Worm (Caenorhabditis elegans) whole organism, L4 larva: Measurements from ENCODE around the gene R186.3.

Experiments used
- D1046.2 ChIP-seq: fragments of 200-800 bp; sonication (Bioruptor generic); IDR thresholded peaks from 2 replicates; pipeline ENCODE4 v1.3.6; 2022; ENCODE audit warnings: missing genetic modification characterization, missing compliant biosample characterization
- F10B5.3 ChIP-seq: sonication (generic microtip); optimal IDR thresholded peaks from 2 replicates; lab custom pipeline; 2016; ENCODE audit warnings: mild to moderate bottlenecking, missing genetic modification characterization, missing compliant biosample characterization
- F37D6.2 ChIP-seq: sonication (generic microtip); optimal IDR thresholded peaks from 2 replicates; lab custom pipeline; 2016; ENCODE audit warnings: mild to moderate bottlenecking, missing genetic modification characterization, missing compliant biosample characterization
- R02D3.7 ChIP-seq: fragments of 150-350 bp; sonication (generic microtip); optimal IDR thresholded peaks from 3 replicates; lab custom pipeline; 2014; ENCODE audit warnings: missing biosample characterization, missing genetic modification characterization
- aha-1 ChIP-seq: fragments of 150-350 bp; peaks from one replicate; lab custom pipeline; 2014; ENCODE audit warnings: missing biosample characterization, missing genetic modification characterization
- ama-1 ChIP-seq: fragments of 150-350 bp; optimal IDR thresholded peaks from 2 replicates; lab custom pipeline; 2014; ENCODE audit warnings: inconsistent platforms, mixed read lengths
- arid-1 ChIP-seq: fragments of 200-800 bp; sonication (Bioruptor generic); conservative IDR thresholded peaks from 2 replicates; pipeline ENCODE4 v1.3.6; 2022; ENCODE audit warnings: missing genetic modification reagents, missing genetic modification characterization, missing compliant biosample characterization
- ceh-20 ChIP-seq: fragments of 200-800 bp; sonication (Bioruptor generic); IDR thresholded peaks from 2 replicates; pipeline ENCODE4 v1.3.6; 2022; ENCODE audit warnings: missing genetic modification reagents, missing genetic modification characterization, missing compliant biosample characterization
- ces-1 ChIP-seq: fragments of 150-350 bp; sonication (generic microtip); optimal IDR thresholded peaks from 4 replicates; lab custom pipeline; 2014; ENCODE audit warnings: missing biosample characterization, missing genetic modification reagents, missing genetic modification characterization
- daf-12 ChIP-seq: fragments of 150-350 bp; optimal IDR thresholded peaks from 2 replicates; lab custom pipeline; 2014; ENCODE audit warnings: missing biosample characterization, missing genetic modification reagents, missing genetic modification characterization
- daf-16 ChIP-seq, 3 experiments: sonication (generic microtip); optimal IDR thresholded peaks; 2 replicates each; lab custom pipeline; 2016 to 2017; ENCODE audit warnings: missing genetic modification characterization in 3 of 3, missing genetic modification reagents in 3 of 3, mild to moderate bottlenecking in 2 of 3, missing compliant biosample characterization in 2 of 3, missing biosample characterization in 1 of 3, moderate library complexity in 1 of 3
- dmd-6 ChIP-seq: fragments of 200-800 bp; sonication (Bioruptor generic); IDR thresholded peaks from 2 replicates; pipeline ENCODE4 v1.3.6; 2022; ENCODE audit warnings: missing genetic modification reagents, missing genetic modification characterization, missing compliant biosample characterization
- dmd-8 ChIP-seq: fragments of 200-800 bp; sonication (Bioruptor generic); IDR thresholded peaks from 2 replicates; pipeline ENCODE4 v1.3.6; 2022; ENCODE audit warnings: missing genetic modification characterization, missing compliant biosample characterization
- dve-1 ChIP-seq: sonication (generic microtip); optimal IDR thresholded peaks from 2 replicates; lab custom pipeline; 2017; ENCODE audit warnings: antibody characterized with exemption, mild to moderate bottlenecking, missing genetic modification characterization, missing compliant biosample characterization; ENCODE audit not compliant: insufficient read depth
- fkh-10 ChIP-seq: fragments of 150-350 bp; optimal IDR thresholded peaks from 2 replicates; lab custom pipeline; 2014; ENCODE audit warnings: missing biosample characterization, missing genetic modification reagents, missing genetic modification characterization
- fos-1 ChIP-seq: fragments of 150-350 bp; optimal IDR thresholded peaks from 2 replicates; lab custom pipeline; 2014; ENCODE audit warnings: missing biosample characterization, missing genetic modification characterization
- gei-8 ChIP-seq: fragments of 200-800 bp; sonication (Bioruptor generic); optimal IDR thresholded peaks from 2 replicates; lab custom pipeline; 2018; ENCODE audit warnings: mild to moderate bottlenecking, missing genetic modification characterization, missing compliant biosample characterization
- hlh-30 ChIP-seq: sonication (generic microtip); optimal IDR thresholded peaks from 2 replicates; lab custom pipeline; 2017; ENCODE audit warnings: antibody characterized with exemption, mild to moderate bottlenecking, missing genetic modification characterization, missing compliant biosample characterization; ENCODE audit not compliant: insufficient read depth
- hmg-1.1 ChIP-seq: fragments of 200-800 bp; sonication (Bioruptor generic); IDR thresholded peaks from 2 replicates; pipeline ENCODE4 v1.3.6; 2022; ENCODE audit warnings: missing genetic modification reagents, missing genetic modification characterization, missing compliant biosample characterization
- lin-13 ChIP-seq: fragments of 150-350 bp; optimal IDR thresholded peaks from 2 replicates; lab custom pipeline; 2014; ENCODE audit warnings: missing biosample characterization, missing genetic modification reagents, missing genetic modification characterization
- lir-3 ChIP-seq: sonication (generic microtip); optimal IDR thresholded peaks from 2 replicates; lab custom pipeline; 2016; ENCODE audit warnings: mild to moderate bottlenecking, missing genetic modification characterization, missing compliant biosample characterization
- mep-1 ChIP-seq: fragments of 150-350 bp; sonication (generic microtip); optimal IDR thresholded peaks from 3 replicates; lab custom pipeline; 2014; ENCODE audit warnings: missing biosample characterization, missing genetic modification characterization
- nhr-10 ChIP-seq: fragments of 150-350 bp; optimal IDR thresholded peaks from 2 replicates; lab custom pipeline; 2014; ENCODE audit warnings: missing biosample characterization, missing genetic modification characterization
- nhr-28 ChIP-seq: fragments of 150-350 bp; optimal IDR thresholded peaks from 2 replicates; lab custom pipeline; 2014; ENCODE audit warnings: missing biosample characterization, missing genetic modification characterization
- nhr-48 ChIP-seq: sonication (generic microtip); optimal IDR thresholded peaks from 2 replicates; lab custom pipeline; 2016; ENCODE audit warnings: mild to moderate bottlenecking, missing genetic modification characterization, missing compliant biosample characterization
- nhr-6 ChIP-seq: fragments of 150-350 bp; optimal IDR thresholded peaks from 2 replicates; lab custom pipeline; 2014; ENCODE audit warnings: missing biosample characterization, missing genetic modification characterization
- pha-4 ChIP-seq, 2 experiments: fragments of 150-350 bp in 1 of 2; fragments of 200-800 bp in 1 of 2; sonication (Bioruptor generic) in 1 of 2; IDR thresholded peaks in 1 of 2; optimal IDR thresholded peaks in 1 of 2; 2 replicates each; pipeline versions ENCODE4 v1.3.6 to Lab custom; 2014 to 2022; ENCODE audit warnings: missing genetic modification characterization in 2 of 2, missing genetic modification reagents in 2 of 2, missing biosample characterization in 1 of 2, missing compliant biosample characterization in 1 of 2
- pqm-1 ChIP-seq: sonication (generic microtip); optimal IDR thresholded peaks from 2 replicates; lab custom pipeline; 2017; ENCODE audit warnings: missing biosample characterization, missing genetic modification characterization
- set-16 ChIP-seq: fragments of 200-800 bp; sonication (Bioruptor generic); IDR thresholded peaks from 2 replicates; pipeline ENCODE4 v1.3.6; 2022; ENCODE audit warnings: missing genetic modification reagents, missing genetic modification characterization, missing compliant biosample characterization
- tra-1 ChIP-seq: fragments of 200-800 bp; sonication (Bioruptor generic); IDR thresholded peaks from 2 replicates; pipeline ENCODE4 v1.3.6; 2022; ENCODE audit warnings: missing genetic modification reagents, missing genetic modification characterization, missing compliant biosample characterization
- unc-130 ChIP-seq: sonication (generic microtip); optimal IDR thresholded peaks from 2 replicates; lab custom pipeline; 2016; ENCODE audit warnings: missing genetic modification reagents, missing genetic modification characterization, missing compliant biosample characterization
- unc-62 ChIP-seq, 3 experiments: fragments of 150-350 bp in 1 of 3; sonication (generic microtip); optimal IDR thresholded peaks in 2 of 3; peaks in 1 of 3; 1 replicate in 1 of 3; 2 replicates in 2 of 3; lab custom pipeline; 2014 to 2017; ENCODE audit warnings: missing biosample characterization in 3 of 3, missing genetic modification characterization in 3 of 3, missing genetic modification reagents in 3 of 3, missing genotype in 1 of 3
- zfp-3 ChIP-seq: fragments of 200-800 bp; sonication (Bioruptor generic); conservative IDR thresholded peaks from 2 replicates; pipeline ENCODE4 v1.3.6; 2022; ENCODE audit warnings: missing genetic modification reagents, missing genetic modification characterization, missing compliant biosample characterization

The R186.3 gene

ce11 chrV:12934976-12935375, 32.0 kb downstream of the R186.3 start, which contains the start of gene T16G1.7 (continued):
- TF ChIP-seq lir-3 (tag; lab: Kevin White, UChicago): no peak
- peak; percentile 76 for TF ChIP-seq dve-1 (tag; lab: Kevin White, UChicago)
- 0 out of 2 replicates have a peak, but pooled peaks have one; percentile 42 for TF ChIP-seq tra-1 (GFP tag; lab: Robert Waterston, UW)
- no peak for TF ChIP-seq daf-12 (tag; lab: Kevin White, UChicago)
- TF ChIP-seq pha-4 (GFP tag; IDR thresholded peaks at IDR 0.05; lab: Robert Waterston, UW): no peak
- no peak for TF ChIP-seq pha-4 (tag; optimal IDR thresholded peaks at IDR 0.05; lab: Kevin White, UChicago)
- TF ChIP-seq F37D6.2 (tag; lab: Kevin White, UChicago): no peak
- no peak for TF ChIP-seq F10B5.3 (tag; lab: Kevin White, UChicago)
- peak; percentile 29 for TF ChIP-seq aha-1 (tag; lab: Kevin White, UChicago)
- no peak for TF ChIP-seq D1046.2 (GFP tag; lab: Robert Waterston, UW)
- TF ChIP-seq nhr-48 (tag; lab: Kevin White, UChicago): no peak
- no peak for TF ChIP-seq fos-1 (tag; lab: Kevin White, UChicago)
- TF ChIP-seq R02D3.7 (tag; lab: Kevin White, UChicago): no peak
- TF ChIP-seq unc-130 (GFP tag; lab: Kevin White, UChicago): no peak
- no peak for TF ChIP-seq fkh-10 (GFP tag; lab: Kevin White, UChicago)
- no peak for TF ChIP-seq ces-1 (GFP tag; lab: Kevin White, UChicago)
- TF ChIP-seq nhr-10 (tag; lab: Kevin White, UChicago): no peak

ce11 chrV:12933654-12934053, 33.4 kb downstream of the R186.3 start:
- no peak for TF ChIP-seq F37D6.2 (tag; lab: Kevin White, UChicago)
- TF ChIP-seq arid-1 (GFP tag; lab: Robert Waterston, UW): no peak
- peak; percentile 47 for TF ChIP-seq pqm-1 (tag; lab: Kevin White, UChicago)
- TF ChIP-seq daf-16 (GFP tag; optimal IDR thresholded peaks at IDR 0.05; lab: Kevin White, UChicago): no peak
- TF ChIP-seq daf-16 (tag; optimal IDR thresholded peaks at IDR 0.05; lab: Kevin White, UChicago): peak; percentile 78
- peak; percentile 70 for TF ChIP-seq dmd-6
- no peak for TF ChIP-seq ama-1 (lab: Kevin White, UChicago)
- no peak for TF ChIP-seq lin-13 (GFP tag; lab: Kevin White, UChicago)
- TF ChIP-seq dve-1 (tag; lab: Kevin White, UChicago): peak; percentile 44
- peak; percentile 48 for TF ChIP-seq nhr-28 (tag; lab: Kevin White, UChicago)
- TF ChIP-seq, all 104 proteins: peak for 5

ce11 chrV:12928929-12929532, 38.0 kb downstream of the R186.3 start, which contains the start of gene T16G1.2:
Gene T16G1.2, plus strand, starts transcription at chrV:12929482.
- TF ChIP-seq unc-62 (GFP tag; optimal IDR thresholded peaks at IDR 0.05 in 1 of 2; lab: Kevin White, UChicago): peak in 1 of 2 experiments; percentile 11
- TF ChIP-seq unc-62 (tag; optimal IDR thresholded peaks at IDR 0.05; lab: Kevin White, UChicago): no peak
- no peak for TF ChIP-seq hmg-1.1
- TF ChIP-seq, all 104 proteins: peak for 1

- TF ChIP-seq zfp-3: 0 out of 2 replicates have a peak, but pooled peaks have one; percentile 17
- TF ChIP-seq gei-8 (GFP tag; lab: Kevin White, UChicago): no peak
- TF ChIP-seq dmd-8 (GFP tag; lab: Robert Waterston, UW): 0 out of 2 replicates have a peak, but pooled peaks have one; percentile 29
Observed at ce11 chrV:12924128-12924527, 42.9 kb downstream of the R186.3 start, which contains the start of gene pqn-67. Gene pqn-67, plus strand, starts transcription at chrV:12924428.

- TF ChIP-seq daf-16 (GFP tag; optimal IDR thresholded peaks at IDR 0.05; lab: Kevin White, UChicago) (no peak), daf-16 (tag; optimal IDR thresholded peaks at IDR 0.05; lab: Kevin White, UChicago) (peak; percentile 36), ceh-20 (GFP tag; lab: Robert Waterston, UW) (no peak), nhr-28 (tag; lab: Kevin White, UChicago) (peak; percentile 64), nhr-6 (peak; percentile 6), set-16 (GFP tag; lab: Robert Waterston, UW) (no peak), aha-1 (tag; lab: Kevin White, UChicago) (peak; percentile 61), mep-1 (tag; lab: Kevin White, UChicago) (no peak), hlh-30 (tag; lab: Kevin White, UChicago) (no peak)
Observed at ce11 chrV:12922308-12922707, 44.7 kb downstream of the R186.3 start, which contains the start of gene dhrs-4. Gene dhrs-4, plus strand, starts transcription at chrV:12922608.
